Fruit fly (Drosophila melanogaster) whole organism, embryonic: ENCODE measurements around the gene CG31922.

Experiments
- Ada2b ChIP-seq: fragments of 200-800 bp; sonication (Bioruptor generic); IDR thresholded peaks from 2 replicates; pipeline ENCODE4 v1.3.6; 2022; ENCODE audit warnings: missing biosample characterization, missing genetic modification characterization
- CG10321 ChIP-seq: fragments of 200-800 bp; sonication (Bioruptor generic); IDR thresholded peaks from 2 replicates; pipeline ENCODE4 v1.3.6; 2022; ENCODE audit warnings: missing biosample characterization, missing genetic modification characterization
- CG1603 ChIP-seq: fragments of 200-800 bp; sonication (Bioruptor generic); optimal IDR thresholded peaks from 2 replicates; lab custom pipeline; 2019; ENCODE audit warnings: missing biosample characterization, mild to moderate bottlenecking, missing genetic modification characterization, moderate library complexity
- CG17361 ChIP-seq: fragments of 200-800 bp; sonication (Bioruptor generic); IDR thresholded peaks from 3 replicates; pipeline ENCODE4 v1.3.6; 2022; ENCODE audit warnings: missing biosample characterization, missing genetic modification characterization
- CG30403 ChIP-seq: fragments of 200-800 bp; sonication (Bioruptor generic); optimal IDR thresholded peaks from 3 replicates; lab custom pipeline; 2016; ENCODE audit warnings: missing biosample characterization, missing genetic modification characterization
- CG3163 ChIP-seq: fragments of 200-800 bp; sonication (Bioruptor generic); optimal IDR thresholded peaks from 3 replicates; lab custom pipeline; 2016; ENCODE audit warnings: missing biosample characterization, missing genetic modification characterization
- CG34422 ChIP-seq: fragments of 200-800 bp; sonication (Bioruptor generic); IDR thresholded peaks from 3 replicates; pipeline ENCODE4 v1.3.6; 2022; ENCODE audit warnings: missing biosample characterization, missing genetic modification characterization
- CG3995 ChIP-seq: fragments of 200-800 bp; sonication (Bioruptor generic); optimal IDR thresholded peaks from 3 replicates; lab custom pipeline; 2016; ENCODE audit warnings: missing biosample characterization, missing genetic modification characterization
- CG4820 ChIP-seq: fragments of 200-800 bp; sonication (Bioruptor generic); optimal IDR thresholded peaks from 3 replicates; lab custom pipeline; 2016; ENCODE audit warnings: missing biosample characterization, missing genetic modification characterization
- CG6654 ChIP-seq: fragments of 200-800 bp; sonication (Bioruptor generic); optimal IDR thresholded peaks from 2 replicates; lab custom pipeline; 2017; ENCODE audit warnings: missing biosample characterization, mild to moderate bottlenecking, missing genetic modification characterization
- CG6813 ChIP-seq: fragments of 200-800 bp; sonication (Bioruptor generic); optimal IDR thresholded peaks from 2 replicates; lab custom pipeline; 2017; ENCODE audit warnings: missing biosample characterization, missing genetic modification characterization, mild to moderate bottlenecking, moderate library complexity, missing genetic modification reagents
- CG6854 ChIP-seq: fragments of 200-800 bp; sonication (Bioruptor generic); optimal IDR thresholded peaks from 3 replicates; lab custom pipeline; 2017; ENCODE audit warnings: missing biosample characterization, mild to moderate bottlenecking, missing genetic modification characterization
- CG8478 ChIP-seq: fragments of >200 bp; optimal IDR thresholded peaks from 2 replicates; lab custom pipeline; 2018
- CG9437 ChIP-seq: fragments of 200-800 bp; sonication (Bioruptor generic); optimal IDR thresholded peaks from 2 replicates; lab custom pipeline; 2018; ENCODE audit warnings: missing biosample characterization, mild to moderate bottlenecking, missing genetic modification characterization
- CHES-1-like ChIP-seq: fragments of 200-800 bp; sonication (Bioruptor generic); optimal IDR thresholded peaks from 2 replicates; lab custom pipeline; 2016; ENCODE audit warnings: missing biosample characterization, missing genetic modification characterization
- Chrac-16 ChIP-seq: fragments of 200-800 bp; sonication (Bioruptor generic); optimal IDR thresholded peaks from 3 replicates; lab custom pipeline; 2016; ENCODE audit warnings: missing biosample characterization, missing genetic modification characterization
- CkIIα-i1 ChIP-seq: fragments of 200-800 bp; sonication (Bioruptor generic); IDR thresholded peaks from 2 replicates; pipeline ENCODE4 v1.3.6; 2022; ENCODE audit warnings: missing biosample characterization, missing genetic modification characterization
- Dek ChIP-seq: fragments of 200-800 bp; sonication (Bioruptor generic); optimal IDR thresholded peaks from 3 replicates; lab custom pipeline; 2019; ENCODE audit warnings: missing biosample characterization, mild to moderate bottlenecking, missing genetic modification characterization, moderate library complexity
- Dip2 ChIP-seq: fragments of 200-800 bp; sonication (Bioruptor generic); IDR thresholded peaks from 2 replicates; pipeline ENCODE4 v1.3.6; 2022; ENCODE audit warnings: missing biosample characterization, missing genetic modification characterization
- Dip3 ChIP-seq: fragments of 200-800 bp; sonication (Bioruptor generic); optimal IDR thresholded peaks from 3 replicates; lab custom pipeline; 2016; ENCODE audit warnings: missing biosample characterization, missing genetic modification characterization
- Gug ChIP-seq: fragments of 200-800 bp; sonication (Bioruptor generic); IDR thresholded peaks from 4 replicates; pipeline ENCODE4 v1.3.6; 2022; ENCODE audit warnings: missing biosample characterization, missing genetic modification characterization
- HLH54F ChIP-seq: fragments of 200-800 bp; sonication (Bioruptor generic); optimal IDR thresholded peaks from 3 replicates; lab custom pipeline; 2016; ENCODE audit warnings: missing biosample characterization, missing genetic modification characterization
- Hand ChIP-seq: fragments of 200-800 bp; sonication (Bioruptor generic); optimal IDR thresholded peaks from 2 replicates; lab custom pipeline; 2017; ENCODE audit warnings: mild to moderate bottlenecking, missing biosample characterization, missing genetic modification reagents, missing genetic modification characterization
- Hr39 ChIP-seq: fragments of >200 bp; optimal IDR thresholded peaks from 2 replicates; lab custom pipeline; 2017
- Hr51 ChIP-seq, 2 experiments: fragments of 200-800 bp; sonication (Bioruptor generic); optimal IDR thresholded peaks; 2 replicates in 1 of 2; 3 replicates in 1 of 2; lab custom pipeline; 2016 to 2018; ENCODE audit warnings: missing biosample characterization in 2 of 2, missing genetic modification characterization in 2 of 2, mild to moderate bottlenecking in 1 of 2, moderate library complexity in 1 of 2
- Myb ChIP-seq: fragments of 200-800 bp; sonication (Bioruptor generic); optimal IDR thresholded peaks from 2 replicates; lab custom pipeline; 2016; ENCODE audit warnings: missing biosample characterization, missing genetic modification characterization
- NfI ChIP-seq: fragments of 200-800 bp; sonication (Bioruptor generic); optimal IDR thresholded peaks from 3 replicates; lab custom pipeline; 2018; ENCODE audit warnings: missing biosample characterization, mild to moderate bottlenecking, missing genetic modification characterization, moderate library complexity
- Poxn ChIP-seq: fragments of 200-800 bp; sonication (Bioruptor generic); IDR thresholded peaks from 2 replicates; pipeline ENCODE4 v1.3.6; 2022; ENCODE audit warnings: missing biosample characterization, missing genetic modification characterization
- Rfx ChIP-seq: fragments of 200-800 bp; sonication (Bioruptor generic); IDR thresholded peaks from 2 replicates; pipeline ENCODE4 v1.3.6; 2022; ENCODE audit warnings: missing biosample characterization, missing genetic modification characterization
- Sox102F ChIP-seq: fragments of 200-800 bp; sonication (Bioruptor generic); optimal IDR thresholded peaks from 2 replicates; lab custom pipeline; 2018; ENCODE audit warnings: missing biosample characterization, mild to moderate bottlenecking, missing genetic modification characterization, moderate library complexity
- Sry-δ ChIP-seq: fragments of 200-800 bp; sonication (Bioruptor generic); optimal IDR thresholded peaks from 2 replicates; lab custom pipeline; 2016; ENCODE audit warnings: missing biosample characterization, missing genetic modification characterization
- Vsx1 ChIP-seq: fragments of 200-800 bp; sonication (Bioruptor generic); optimal IDR thresholded peaks from 2 replicates; lab custom pipeline; 2017; ENCODE audit warnings: missing biosample characterization, mild to moderate bottlenecking, missing genetic modification characterization, missing genetic modification reagents
- bab2 ChIP-seq: fragments of 200-800 bp; sonication (Bioruptor generic); optimal IDR thresholded peaks from 2 replicates; lab custom pipeline; 2016; ENCODE audit warnings: missing biosample characterization, missing genetic modification characterization
- bigmax ChIP-seq: fragments of 200-800 bp; sonication (Bioruptor generic); optimal IDR thresholded peaks from 2 replicates; lab custom pipeline; 2018; ENCODE audit warnings: missing biosample characterization, mild to moderate bottlenecking, missing genetic modification characterization
- chn ChIP-seq: fragments of 200-800 bp; sonication (Bioruptor generic); optimal IDR thresholded peaks from 2 replicates; lab custom pipeline; 2016; ENCODE audit warnings: missing biosample characterization, missing genetic modification characterization
- emc ChIP-seq: fragments of 200-800 bp; sonication (Bioruptor generic); optimal IDR thresholded peaks from 2 replicates; lab custom pipeline; 2016; ENCODE audit warnings: missing biosample characterization, missing genetic modification characterization
- fru ChIP-seq: fragments of >200 bp; optimal IDR thresholded peaks from 2 replicates; lab custom pipeline; 2017
- gcm ChIP-seq: fragments of 200-800 bp; sonication (Bioruptor generic); optimal IDR thresholded peaks from 2 replicates; lab custom pipeline; 2019; ENCODE audit warnings: missing biosample characterization, mild to moderate bottlenecking, missing genetic modification characterization, moderate library complexity
- hth ChIP-seq: fragments of >200 bp; optimal IDR thresholded peaks from 2 replicates; lab custom pipeline; 2017; ENCODE audit warnings: inconsistent platforms
- jumu ChIP-seq: fragments of 200-800 bp; sonication (Bioruptor generic); optimal IDR thresholded peaks from 3 replicates; lab custom pipeline; 2016; ENCODE audit warnings: missing biosample characterization, missing genetic modification characterization
- klu ChIP-seq: fragments of 200-800 bp; sonication (Bioruptor generic); IDR thresholded peaks from 2 replicates; pipeline ENCODE4 v1.3.6; 2022; ENCODE audit warnings: missing biosample characterization, missing genetic modification characterization
- knrl ChIP-seq: fragments of 200-800 bp; sonication (Bioruptor generic); IDR thresholded peaks from 3 replicates; pipeline ENCODE4 v1.3.6; 2022; ENCODE audit warnings: missing biosample characterization, missing genetic modification characterization; ENCODE audit not compliant: partially characterized antibody
- onecut ChIP-seq: fragments of 200-800 bp; sonication (Bioruptor generic); IDR thresholded peaks from 2 replicates; pipeline ENCODE4 v1.3.6; 2022; ENCODE audit warnings: missing biosample characterization, missing genetic modification characterization
- p53 ChIP-seq: fragments of 200-800 bp; sonication (Bioruptor generic); optimal IDR thresholded peaks from 2 replicates; lab custom pipeline; 2016; ENCODE audit warnings: missing biosample characterization, missing genetic modification characterization
- prd ChIP-seq, 3 experiments: fragments of >200 bp in 2 of 3; fragments of 200-800 bp in 1 of 3; sonication (Bioruptor generic) in 1 of 3; optimal IDR thresholded peaks in 2 of 3; IDR thresholded peaks in 1 of 3; 2 replicates in 2 of 3; 3 replicates in 1 of 3; pipeline versions ENCODE4 v1.3.6 to Lab custom; 2017 to 2022; ENCODE audit warnings: missing biosample characterization in 1 of 3, missing genetic modification characterization in 1 of 3
- sima ChIP-seq: fragments of 200-800 bp; sonication (Bioruptor generic); optimal IDR thresholded peaks from 2 replicates; lab custom pipeline; 2016; ENCODE audit warnings: missing biosample characterization, missing genetic modification characterization
- slbo ChIP-seq: fragments of 200-800 bp; sonication (Bioruptor generic); IDR thresholded peaks from 2 replicates; pipeline ENCODE4 v1.3.6; 2022; ENCODE audit warnings: missing biosample characterization, missing genetic modification characterization
- tx ChIP-seq: fragments of 200-800 bp; sonication (Bioruptor generic); optimal IDR thresholded peaks from 2 replicates; lab custom pipeline; 2016; ENCODE audit warnings: missing biosample characterization, missing genetic modification characterization
- vnd ChIP-seq: fragments of 200-800 bp; sonication (Bioruptor generic); IDR thresholded peaks from 3 replicates; pipeline ENCODE4 v1.3.6; 2022; ENCODE audit warnings: missing biosample characterization, missing genetic modification characterization; ENCODE audit not compliant: partially characterized antibody

CG31922 gene

DNA sequence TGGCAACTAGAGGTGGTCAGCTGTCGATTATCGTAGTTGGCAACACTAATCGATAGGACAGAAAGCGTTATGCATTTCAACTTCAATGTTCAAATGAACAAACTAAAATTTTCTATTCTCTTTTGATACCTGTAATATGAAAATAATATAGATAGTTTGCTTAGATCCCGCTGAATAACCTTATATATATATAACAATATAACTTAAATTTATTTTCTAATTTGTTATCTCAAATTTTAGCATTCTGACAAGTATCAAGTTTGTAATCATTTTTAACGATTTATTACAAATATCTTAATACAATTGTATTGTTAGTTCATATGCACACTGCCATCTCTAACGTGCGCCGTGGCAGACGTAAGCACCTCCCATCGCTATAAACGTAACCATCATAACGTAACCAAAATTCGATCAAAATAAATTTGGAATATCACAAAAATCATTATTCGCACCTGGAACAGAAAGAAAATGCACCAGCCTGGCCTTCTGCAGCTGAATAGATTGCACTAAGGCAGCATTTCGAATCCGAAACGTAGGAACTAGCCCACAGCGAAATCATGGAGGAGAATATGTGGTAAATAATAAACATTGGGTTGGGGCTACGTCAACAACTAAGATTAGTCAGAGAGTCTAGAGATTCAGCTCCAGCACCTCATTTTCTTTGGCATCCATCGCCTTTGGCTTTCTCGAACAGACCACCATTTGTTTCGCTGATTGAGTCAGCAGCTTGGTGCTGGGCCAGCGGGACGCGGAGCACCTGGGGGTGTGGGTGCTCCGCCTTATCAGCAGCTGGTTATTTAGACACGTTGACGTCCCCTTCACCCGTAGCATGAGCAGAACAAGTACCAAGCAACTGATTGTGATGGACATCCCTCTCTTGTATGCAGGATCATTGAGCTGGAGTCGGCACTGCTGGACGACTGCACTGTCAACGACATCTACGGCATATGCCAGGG, 40.8 kb upstream of the CG31922 start, which contains the start of the genes Pino and TBC1D23 (continued):
- TF ChIP-seq slbo = peak; percentile 86
- TF ChIP-seq Sox102F (GFP tag; lab: Kevin White, UChicago) = peak; percentile 72
- no peak for TF ChIP-seq hth
- TF ChIP-seq CG6813 = no peak
- TF ChIP-seq knrl (GFP tag; lab: Robert Waterston, UW) = peak; percentile 84
- peak; percentile 62; the same call in 1 of the 2 replicates for TF ChIP-seq klu (GFP tag; lab: Robert Waterston, UW)
- TF ChIP-seq HLH54F (GFP tag; lab: Kevin White, UChicago) = peak; percentile 26
- TF ChIP-seq CG17361 (GFP tag; lab: Robert Waterston, UW) = peak; percentile 85
- TF ChIP-seq CG8478 (lab: Kevin White, UChicago) = no peak
- no peak for TF ChIP-seq Poxn (GFP tag; lab: Robert Waterston, UW)
- peak; percentile 19 for TF ChIP-seq Vsx1 (GFP tag; lab: Kevin White, UChicago)
- TF ChIP-seq vnd (GFP tag; lab: Robert Waterston, UW) = peak; percentile 64
- peak; percentile 52 for TF ChIP-seq Myb (GFP tag; lab: Kevin White, UChicago)
- peak; percentile 84 for TF ChIP-seq Sry-δ (GFP tag; lab: Kevin White, UChicago)
- no peak for TF ChIP-seq CG10321
- no peak for TF ChIP-seq CHES-1-like (GFP tag; lab: Kevin White, UChicago)
- TF ChIP-seq Ada2b = peak; percentile 35; the same call in 1 of the 2 replicates
- TF ChIP-seq Dek (tag; lab: Kevin White, UChicago) = peak; percentile 69
- peak; percentile 86 for TF ChIP-seq CG30403 (GFP tag; lab: Kevin White, UChicago)
- no peak for TF ChIP-seq CG6854 (GFP tag; lab: Kevin White, UChicago)
- peak; percentile 6 for TF ChIP-seq CG1603 (tag; lab: Kevin White, UChicago)
- peak; percentile 73; the same call in 3 of the 4 replicates for TF ChIP-seq Gug (GFP tag; lab: Robert Waterston, UW)
- no peak for TF ChIP-seq CG6654 (GFP tag; lab: Kevin White, UChicago)
- TF ChIP-seq emc (GFP tag; lab: Kevin White, UChicago) = peak; percentile 2
- no peak for TF ChIP-seq sima (GFP tag; lab: Kevin White, UChicago)
- TF ChIP-seq CG4820 = peak; percentile 55
- peak; percentile 33; the same call in 1 of the 2 replicates for TF ChIP-seq onecut (GFP tag; lab: Robert Waterston, UW)
- no peak for TF ChIP-seq Dip2
- TF ChIP-seq Rfx (GFP tag; lab: Robert Waterston, UW) = peak; percentile 85
- no peak for TF ChIP-seq prd (optimal IDR thresholded peaks at IDR 0.05; lab: Kevin White, UChicago)
- peak; percentile 85 for TF ChIP-seq prd (GFP tag; IDR thresholded peaks at IDR 0.05; lab: Robert Waterston, UW)
- peak; percentile 73 for TF ChIP-seq Chrac-16 (GFP tag; lab: Kevin White, UChicago)
- TF ChIP-seq NfI (GFP tag; lab: Kevin White, UChicago) = peak; percentile 77
- TF ChIP-seq CG3995 (GFP tag; lab: Kevin White, UChicago) = peak; percentile 31
- TF ChIP-seq CG34422 (GFP tag; lab: Robert Waterston, UW) = peak; percentile 37; the same call in 2 of the 3 replicates
- TF ChIP-seq CkIIα-i1 (GFP tag; lab: Robert Waterston, UW) = no peak
- no peak for TF ChIP-seq Hand (GFP tag; lab: Kevin White, UChicago)
- no peak for TF ChIP-seq tx
- no peak for TF ChIP-seq CG3163 (GFP tag; lab: Kevin White, UChicago)
- peak; percentile 100 for TF ChIP-seq CG9437 (GFP tag; lab: Kevin White, UChicago)
- no peak for TF ChIP-seq bigmax (GFP tag; lab: Kevin White, UChicago)
- TF ChIP-seq Hr39 (lab: Kevin White, UChicago) = no peak
- peak; percentile 6 for TF ChIP-seq jumu (GFP tag; lab: Kevin White, UChicago)
- peak; percentile 62 for TF ChIP-seq bab2 (GFP tag; lab: Kevin White, UChicago)
- peak; percentile 50 for TF ChIP-seq chn (GFP tag; lab: Kevin White, UChicago)
- no peak for TF ChIP-seq p53
- no peak for TF ChIP-seq fru (lab: Kevin White, UChicago)
- TF ChIP-seq Dip3 = peak; percentile 41
- TF ChIP-seq Hr51 (GFP tag; optimal IDR thresholded peaks at IDR 0.05; lab: Kevin White, UChicago) = peak; percentile 54 to 75
- peak; percentile 37 for TF ChIP-seq gcm (GFP tag; lab: Kevin White, UChicago)
